Worm (Caenorhabditis elegans): ENCODE results near the gene C56G2.5.

ce11 chrIII:6345968-6346498 lies 22.0 kb upstream of the C56G2.5 start, which contains the start of the genes trmt-10C.2 and C56G2.22:
- no peak for TF ChIP-seq nhr-237 (tag; optimal IDR thresholded peaks at IDR 0.05)
- TF ChIP-seq nhr-25 (tag; optimal IDR thresholded peaks at IDR 0.05) = no peak
- TF ChIP-seq ztf-11 (tag; optimal IDR thresholded peaks at IDR 0.05) = no peak
- TF ChIP-seq nhr-28 (tag; optimal IDR thresholded peaks at IDR 0.05) = no peak

All from whole organism, L3 larva.